Worm (Caenorhabditis elegans): ENCODE results near the gene flcn-1.

flcn-1 gene

DNA sequence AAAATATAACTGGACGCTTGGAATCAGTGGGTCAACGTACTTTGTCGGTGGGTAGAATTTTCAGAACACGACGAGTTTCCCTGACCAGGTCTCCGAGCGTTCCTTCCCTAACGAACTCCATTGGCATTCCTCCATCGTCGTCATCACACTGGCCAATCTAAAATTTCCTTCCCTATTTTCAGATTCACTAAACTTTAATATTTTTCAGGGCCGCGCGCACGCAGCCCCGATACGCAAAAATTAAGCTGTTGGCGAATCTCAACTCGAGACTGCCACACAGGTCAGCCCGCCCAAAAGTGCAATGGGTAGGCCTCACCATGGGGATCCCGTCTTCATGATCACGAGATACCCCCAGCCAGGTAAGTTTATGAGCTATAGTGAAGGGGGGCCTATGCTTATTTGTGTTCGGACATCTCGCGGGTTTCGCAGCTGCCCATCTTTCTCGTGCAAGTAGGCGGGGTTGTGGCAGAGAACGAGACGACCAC is 39.7 kb downstream of the flcn-1 start (continued):
- TF ChIP-seq pqm-1 (tag; optimal IDR thresholded peaks at IDR 0.05) (no peak), tbx-2 (tag; optimal IDR thresholded peaks at IDR 0.05) (peak; percentile 69), fkh-10 (GFP tag; optimal IDR thresholded peaks at IDR 0.05) (peak; percentile 21), nhr-28 (tag; optimal IDR thresholded peaks at IDR 0.05) (no peak), lin-15B (tag; optimal IDR thresholded peaks at IDR 0.05) (peak; percentile 35), lin-39 (tag; optimal IDR thresholded peaks at IDR 0.05) (peak; percentile 81), C34B4.2 (tag; optimal IDR thresholded peaks at IDR 0.05) (no peak), ztf-11 (tag; optimal IDR thresholded peaks at IDR 0.05) (peak in 1 of 2 experiments; percentile 71), jun-1 (tag; optimal IDR thresholded peaks at IDR 0.05) (peak; percentile 35), rnt-1 (tag; optimal IDR thresholded peaks at IDR 0.05) (peak; percentile 93), hlh-4 (tag; optimal IDR thresholded peaks at IDR 0.05) (no peak), alr-1 (tag; optimal IDR thresholded peaks at IDR 0.05; ENCODE audit: borderline replicate concordance) (no peak), pag-3 (tag; optimal IDR thresholded peaks at IDR 0.05; ENCODE audit: borderline replicate concordance, insufficient read depth) (no peak), fos-1 (tag; optimal IDR thresholded peaks at IDR 0.05) (peak; percentile 65), sptf-1 (tag; optimal IDR thresholded peaks at IDR 0.05) (no peak), dpl-1 (GFP tag; optimal IDR thresholded peaks at IDR 0.05) (peak; percentile 42 to 54 (median 52)), pax-3 (tag; optimal IDR thresholded peaks at IDR 0.05) (peak; percentile 58), C16A3.4 (tag; optimal IDR thresholded peaks at IDR 0.05) (peak; percentile 2), ets-5 (GFP tag; IDR thresholded peaks at IDR 0.05) (0 out of 2 replicates have a peak, but pooled peaks have one; percentile 30), ceh-90 (tag; optimal IDR thresholded peaks at IDR 0.05) (no peak), swsn-7 (tag; optimal IDR thresholded peaks at IDR 0.05) (peak; percentile 87), F16B12.6 (tag; optimal IDR thresholded peaks at IDR 0.05) (peak; percentile 44), grh-1 (GFP tag; IDR thresholded peaks at IDR 0.05) (peak; percentile 73), aly-2 (tag; optimal IDR thresholded peaks at IDR 0.05) (peak; percentile 73), zag-1 (tag; optimal IDR thresholded peaks at IDR 0.05) (no peak), nhr-90 (tag; optimal IDR thresholded peaks at IDR 0.05; ENCODE audit: poor library complexity) (peak; percentile 92), nhr-85 (tag) (peak; percentile 89), aha-1 (tag; optimal IDR thresholded peaks at IDR 0.05) (peak; percentile 21), egl-13 (tag; optimal IDR thresholded peaks at IDR 0.05) (peak; percentile 70), lin-13 (GFP tag; optimal IDR thresholded peaks at IDR 0.05) (peak; percentile 85), skn-1 (tag; optimal IDR thresholded peaks at IDR 0.05) (no peak), elt-2 (tag; optimal IDR thresholded peaks at IDR 0.05) (peak; percentile 50), tlp-1 (tag; optimal IDR thresholded peaks at IDR 0.05) (no peak), fkh-8 (tag; optimal IDR thresholded peaks at IDR 0.05) (peak; percentile 64)

DNA sequence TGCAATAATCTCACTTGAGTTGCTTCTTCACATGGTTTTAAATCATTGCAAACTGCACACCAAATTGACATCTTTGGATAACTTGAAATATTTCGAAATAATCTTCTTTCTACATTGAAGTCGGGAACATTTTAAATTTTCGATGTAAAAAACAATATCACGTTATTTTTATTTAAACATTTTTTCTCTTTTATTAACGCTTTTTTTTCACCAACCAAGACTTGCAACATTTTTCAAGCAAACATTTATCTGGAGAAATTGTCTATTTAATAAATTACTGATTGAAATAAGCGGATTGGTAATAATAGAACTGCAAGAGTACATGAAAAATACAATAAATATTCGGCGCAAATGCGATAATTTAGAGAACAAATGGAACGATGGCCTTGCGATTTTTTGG is 42.0 kb downstream of the flcn-1 start, which contains the start of gene C15F1.5:
Gene C15F1.5 (minus strand): TSS at position 101 of the 400 bp plus-strand sequence.
- TF ChIP-seq unc-130 (tag; optimal IDR thresholded peaks at IDR 0.05), result no peak
- TF ChIP-seq tlp-1 (tag; optimal IDR thresholded peaks at IDR 0.05), result no peak
- no peak for TF ChIP-seq lin-15B (tag; optimal IDR thresholded peaks at IDR 0.05)
- TF ChIP-seq ztf-11 (tag; optimal IDR thresholded peaks at IDR 0.05), result no peak
- no peak for TF ChIP-seq efl-3 (GFP tag; optimal IDR thresholded peaks at IDR 0.05)
- TF ChIP-seq ets-5 (GFP tag; IDR thresholded peaks at IDR 0.05), result no peak
- no peak for TF ChIP-seq snpc-4 (tag; optimal IDR thresholded peaks at IDR 0.05)
- TF ChIP-seq nhr-85 (tag), result no peak

DNA sequence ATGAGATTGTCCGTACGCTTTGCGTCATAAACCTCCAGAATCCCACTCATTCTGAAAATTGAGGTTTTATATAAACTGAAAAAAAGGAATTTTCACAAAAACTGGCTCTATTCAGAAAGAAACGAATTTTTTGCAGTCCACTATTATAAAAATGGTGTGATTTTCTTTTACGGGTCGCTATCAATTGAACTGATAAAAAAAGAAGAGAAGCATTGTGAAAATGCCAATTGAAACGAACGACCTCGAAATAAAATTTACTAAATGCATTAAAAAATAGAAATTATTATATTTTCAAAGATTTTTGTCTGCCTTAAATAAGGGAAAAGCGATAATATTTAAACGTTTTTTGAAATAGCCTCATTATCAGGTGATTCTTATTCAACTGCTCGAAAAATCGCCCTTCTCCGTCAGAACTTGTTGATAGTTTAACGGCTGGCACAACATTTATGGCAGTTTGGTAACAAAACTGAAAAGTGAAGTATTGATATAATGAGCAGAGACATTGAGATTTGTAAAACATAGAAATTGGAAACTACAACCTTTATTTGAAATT is 43.7 kb downstream of the flcn-1 start, which contains the start of gene art-1:
Gene art-1 (minus strand): TSS at position 51 of the 553 bp plus-strand sequence.
- TF ChIP-seq efl-1 (optimal IDR thresholded peaks at IDR 0.05) (no peak), efl-1 (GFP tag; optimal IDR thresholded peaks at IDR 0.05 in 1 of 2) (peak in 1 of 2 experiments; percentile 64), elt-2 (tag; optimal IDR thresholded peaks at IDR 0.05) (peak; percentile 26), nhr-71 (tag; optimal IDR thresholded peaks at IDR 0.05) (peak; percentile 1), egl-13 (tag; optimal IDR thresholded peaks at IDR 0.05) (no peak), blmp-1 (tag; optimal IDR thresholded peaks at IDR 0.05) (no peak), nhr-84 (tag; optimal IDR thresholded peaks at IDR 0.05) (no peak)

Measured in whole organism, L1 larva.